Worm (Caenorhabditis elegans): ENCODE data around the gene T27A1.3.

DNA sequence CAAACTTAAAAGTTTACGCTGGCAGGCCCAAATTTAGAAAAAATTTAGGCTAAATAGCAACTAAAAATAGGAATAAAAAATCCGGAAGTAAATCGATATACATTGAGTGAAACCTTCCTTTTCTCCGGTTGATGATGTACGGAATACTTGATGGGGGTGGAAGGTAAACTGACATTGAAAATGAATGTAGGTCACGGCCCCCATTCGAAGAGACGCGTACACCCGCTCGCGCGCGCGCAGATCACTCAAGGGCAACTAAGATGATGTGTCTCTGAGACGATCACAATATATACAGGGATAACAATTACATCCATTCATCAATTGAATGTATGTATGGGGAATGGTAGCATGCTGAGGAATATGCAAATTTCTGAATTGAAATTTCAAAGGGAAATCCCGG, 38.7 kb downstream of the T27A1.3 start:
- TF ChIP-seq nhr-2 (tag; optimal IDR thresholded peaks at IDR 0.05) = no peak
- no peak for TF ChIP-seq snpc-4 (tag; optimal IDR thresholded peaks at IDR 0.05)
- no peak for TF ChIP-seq sptf-1 (tag; optimal IDR thresholded peaks at IDR 0.05)
- no peak for TF ChIP-seq nhr-237 (tag; optimal IDR thresholded peaks at IDR 0.05)
- no peak for TF ChIP-seq mls-2 (tag; optimal IDR thresholded peaks at IDR 0.05)
- no peak for TF ChIP-seq lsy-2 (tag; optimal IDR thresholded peaks at IDR 0.05)
- no peak for TF ChIP-seq nhr-28 (tag; optimal IDR thresholded peaks at IDR 0.05)
- no peak for TF ChIP-seq elt-1 (tag; optimal IDR thresholded peaks at IDR 0.05; ENCODE audit: borderline replicate concordance, insufficient read depth)
- no peak for TF ChIP-seq lin-32 (GFP tag; optimal IDR thresholded peaks at IDR 0.05)
- TF ChIP-seq ces-1 (GFP tag; optimal IDR thresholded peaks at IDR 0.05) = no peak
- TF ChIP-seq bed-3 (GFP tag; optimal IDR thresholded peaks at IDR 0.05) = no peak
- no peak for TF ChIP-seq unc-62 (GFP tag; optimal IDR thresholded peaks at IDR 0.05)

Measured in whole organism, mixed stage, embryonic.